Fruit fly (Drosophila melanogaster) whole organism, adult: ENCODE data around the gene Plap.

Experiments
- CG14711 ChIP-seq: fragments of 200-800 bp; sonication (Bioruptor generic); optimal IDR thresholded peaks from 2 replicates; lab custom pipeline; 2018; ENCODE audit warnings: missing biosample characterization, mild to moderate bottlenecking, missing genetic modification characterization, moderate library complexity
- CG33017 ChIP-seq: fragments of 200-800 bp; sonication (Bioruptor generic); optimal IDR thresholded peaks from 2 replicates; lab custom pipeline; 2018; ENCODE audit warnings: missing biosample characterization, mild to moderate bottlenecking, missing genetic modification characterization, moderate library complexity
- CG7101 ChIP-seq: fragments of 200-800 bp; sonication (Bioruptor generic); optimal IDR thresholded peaks from 2 replicates; lab custom pipeline; 2018; ENCODE audit warnings: missing biosample characterization, mild to moderate bottlenecking, missing genetic modification characterization, moderate library complexity
- bab1 ChIP-seq: fragments of 200-800 bp; sonication (Bioruptor generic); optimal IDR thresholded peaks from 3 replicates; lab custom pipeline; 2019; ENCODE audit warnings: missing biosample characterization, mild to moderate bottlenecking, missing genetic modification characterization, moderate library complexity
- cnc ChIP-seq, 2 experiments: fragments of >200 bp; optimal IDR thresholded peaks; 2 replicates each; lab custom pipeline; 2017
- kay ChIP-seq: fragments of 200-800 bp; sonication (Bioruptor generic); peaks from one replicate; lab custom pipeline; 2016; ENCODE audit warnings: missing biosample characterization, missing genetic modification characterization, borderline replicate concordance
- pad ChIP-seq: fragments of 200-800 bp; sonication (Bioruptor generic); optimal IDR thresholded peaks from 3 replicates; lab custom pipeline; 2017; ENCODE audit warnings: missing biosample characterization, missing genetic modification characterization, mild to moderate bottlenecking, moderate library complexity, missing genetic modification reagents
- tj ChIP-seq: fragments of 200-800 bp; sonication (Bioruptor generic); optimal IDR thresholded peaks from 3 replicates; lab custom pipeline; 2017; ENCODE audit warnings: missing biosample characterization, mild to moderate bottlenecking, missing genetic modification characterization, moderate library complexity
- toe ChIP-seq: fragments of 200-800 bp; sonication (Bioruptor generic); optimal IDR thresholded peaks from 2 replicates; lab custom pipeline; 2016; ENCODE audit warnings: missing biosample characterization, missing genetic modification characterization

DNA sequence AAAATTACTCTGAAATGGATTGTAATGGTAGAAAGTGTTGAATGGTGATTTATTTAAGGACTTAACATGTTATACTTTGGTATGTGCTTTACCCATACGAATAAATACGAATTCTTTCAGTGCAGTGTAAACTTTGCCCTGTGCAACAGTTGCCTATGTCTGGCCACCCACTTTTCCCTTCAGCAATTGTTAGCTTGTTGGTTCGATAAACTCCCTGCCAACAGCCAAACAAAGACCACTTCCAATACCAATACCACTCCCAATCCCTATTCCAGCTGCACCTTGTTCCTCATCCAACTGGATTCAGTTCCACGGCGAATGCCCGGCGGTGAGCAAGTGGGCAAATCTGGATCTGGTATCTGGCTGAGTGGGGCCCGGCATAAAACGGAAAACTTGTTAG lies 33.8 kb upstream of the Plap start, which contains the start of gene CG14342:
- TF ChIP-seq tj (GFP tag; lab: Kevin White, UChicago), result no peak
- TF ChIP-seq pad, result no peak
- TF ChIP-seq kay, result no peak
- TF ChIP-seq toe, result no peak
- TF ChIP-seq CG33017 (tag; lab: Kevin White, UChicago), result no peak
- no peak for TF ChIP-seq CG14711 (tag; lab: Kevin White, UChicago)
- no peak for TF ChIP-seq cnc (optimal IDR thresholded peaks at IDR 0.05; lab: Kevin White, UChicago)
- TF ChIP-seq bab1 (GFP tag; lab: Kevin White, UChicago), result no peak
- TF ChIP-seq CG7101 (tag; lab: Kevin White, UChicago), result no peak
